Worm (Caenorhabditis elegans): ENCODE results near the gene nas-39.

DNA sequence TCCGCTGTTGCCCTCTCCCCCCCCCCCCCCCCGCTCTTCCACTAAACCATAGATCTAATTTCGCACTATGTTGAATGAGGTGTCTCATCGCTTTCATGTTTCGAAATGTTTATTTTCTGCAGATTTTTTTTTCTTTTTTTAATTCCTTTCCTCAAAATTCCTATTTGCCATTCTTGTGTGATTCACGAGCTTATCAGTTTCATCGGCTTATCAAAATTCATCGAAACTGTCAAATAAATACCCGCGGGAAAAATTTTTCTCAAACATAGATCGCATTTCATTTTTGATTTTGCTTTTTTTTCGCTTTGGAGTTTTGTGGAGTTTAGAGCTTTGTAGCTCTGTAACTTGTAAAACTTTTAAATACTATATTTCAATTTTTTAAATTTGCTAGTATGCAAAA is 27.3 kb downstream of the nas-39 start:
- TF ChIP-seq M03D4.4 (tag; optimal IDR thresholded peaks at IDR 0.05) (no peak), unc-62 (GFP tag; optimal IDR thresholded peaks at IDR 0.05) (no peak), nhr-237 (tag; optimal IDR thresholded peaks at IDR 0.05) (no peak), blmp-1 (tag; optimal IDR thresholded peaks at IDR 0.05) (no peak), unc-120 (tag; optimal IDR thresholded peaks at IDR 0.05; ENCODE audit: poor library complexity, severe bottlenecking) (no peak), lin-13 (tag; optimal IDR thresholded peaks at IDR 0.05) (no peak), hlh-1 (tag; optimal IDR thresholded peaks at IDR 0.05) (no peak), nhr-76 (tag; optimal IDR thresholded peaks at IDR 0.05) (no peak), snpc-4 (tag; optimal IDR thresholded peaks at IDR 0.05) (no peak), elt-3 (tag; optimal IDR thresholded peaks at IDR 0.05) (no peak), ces-1 (GFP tag; optimal IDR thresholded peaks at IDR 0.05) (no peak), nhr-28 (tag; optimal IDR thresholded peaks at IDR 0.05) (no peak)

All from whole organism, mixed stage, embryonic.